Fruit fly (Drosophila melanogaster): ENCODE data around the gene MED10.

Gene MED10

dm6 chr3L:16228659-16229205 lies 3.2 kb upstream of the MED10 start, which contains the start of gene Tmx3 (continued):
- no peak for TF ChIP-seq CG12769 (tag; optimal IDR thresholded peaks at IDR 0.05)
- peak; percentile 88 for TF ChIP-seq CG11695 (GFP tag; IDR thresholded peaks at IDR 0.05)
- peak; percentile 88 for TF ChIP-seq CG10147 (GFP tag; optimal IDR thresholded peaks at IDR 0.05)
- no peak for TF ChIP-seq lov (optimal IDR thresholded peaks at IDR 0.05)
- peak; percentile 73; the same call in 1 of the 3 replicates for TF ChIP-seq lov (GFP tag; IDR thresholded peaks at IDR 0.05)
- peak; percentile 86 for TF ChIP-seq ase (GFP tag; IDR thresholded peaks at IDR 0.05)
- peak; percentile 3 for TF ChIP-seq Nf-YC (tag; optimal IDR thresholded peaks at IDR 0.05)
- peak; percentile 49 for TF ChIP-seq maf-S (GFP tag; optimal IDR thresholded peaks at IDR 0.05)
- TF ChIP-seq CG10431 (GFP tag; optimal IDR thresholded peaks at IDR 0.05) = peak; percentile 59
- peak; percentile 93 for TF ChIP-seq CG2712 (tag; optimal IDR thresholded peaks at IDR 0.05)
- TF ChIP-seq CG17612 (GFP tag; IDR thresholded peaks at IDR 0.05) = no peak; the same call in 1 of the 2 replicates
- peak; percentile 70; the same call in 1 of the 2 replicates for TF ChIP-seq CG43689 (GFP tag; IDR thresholded peaks at IDR 0.05)
- no peak for TF ChIP-seq CG8359 (GFP tag; optimal IDR thresholded peaks at IDR 0.05; ENCODE audit: borderline replicate concordance)
- TF ChIP-seq mld (GFP tag; IDR thresholded peaks at IDR 0.05; ENCODE audit: partially characterized antibody) = no peak
- TF ChIP-seq CG6813 (GFP tag; optimal IDR thresholded peaks at IDR 0.05) = peak; percentile 46
- TF ChIP-seq CG12236 (GFP tag; optimal IDR thresholded peaks at IDR 0.05) = no peak
- TF ChIP-seq dan (GFP tag; IDR thresholded peaks at IDR 0.05) = no peak
- peak; percentile 58 for TF ChIP-seq seq (GFP tag; IDR thresholded peaks at IDR 0.05)
- no peak for TF ChIP-seq cad (GFP tag; optimal IDR thresholded peaks at IDR 0.05)
- peak; percentile 95 for TF ChIP-seq Dbx (GFP tag; IDR thresholded peaks at IDR 0.05)
- peak; percentile 93 for TF ChIP-seq CG14710 (tag; optimal IDR thresholded peaks at IDR 0.05)
- no peak for TF ChIP-seq chinmo (GFP tag; IDR thresholded peaks at IDR 0.05; ENCODE audit: partially characterized antibody)
- TF ChIP-seq CG7928 (GFP tag; optimal IDR thresholded peaks at IDR 0.05) = peak; percentile 33
- peak; percentile 76 for TF ChIP-seq CG17361 (GFP tag; IDR thresholded peaks at IDR 0.05)
- peak; percentile 90 for TF ChIP-seq Abd-B (GFP tag; optimal IDR thresholded peaks at IDR 0.05)
- no peak for TF ChIP-seq gsb (GFP tag; IDR thresholded peaks at IDR 0.05)
- TF ChIP-seq sens-2 (GFP tag; IDR thresholded peaks at IDR 0.05) = peak; percentile 74
- TF ChIP-seq Jarid2 (GFP tag; optimal IDR thresholded peaks at IDR 0.05) = no peak
- TF ChIP-seq D19A (tag; optimal IDR thresholded peaks at IDR 0.05) = peak; percentile 89
- peak; percentile 86 for TF ChIP-seq CG14667 (GFP tag; IDR thresholded peaks at IDR 0.05)
- no peak for TF ChIP-seq hbn (GFP tag; IDR thresholded peaks at IDR 0.05; ENCODE audit: partially characterized antibody)
- no peak for TF ChIP-seq repo (GFP tag; optimal IDR thresholded peaks at IDR 0.05)
- TF ChIP-seq Xbp1 (GFP tag; optimal IDR thresholded peaks at IDR 0.05) = peak; percentile 93
- TF ChIP-seq B-H2 (GFP tag; optimal IDR thresholded peaks at IDR 0.05) = no peak
- peak; percentile 87 for TF ChIP-seq CG4820 (GFP tag; optimal IDR thresholded peaks at IDR 0.05)
- peak; percentile 76 for TF ChIP-seq CG30020 (tag; optimal IDR thresholded peaks at IDR 0.05)
- peak; percentile 94 for TF ChIP-seq tgo (GFP tag; IDR thresholded peaks at IDR 0.05)
- TF ChIP-seq croc (GFP tag; conservative IDR thresholded peaks at IDR 0.05) = peak; percentile 80
- peak; percentile 77 for TF ChIP-seq HHEX (GFP tag; optimal IDR thresholded peaks at IDR 0.05)
- peak; percentile 87 for TF ChIP-seq CG10654 (GFP tag; optimal IDR thresholded peaks at IDR 0.05)
- peak; percentile 96 for TF ChIP-seq slbo (GFP tag; IDR thresholded peaks at IDR 0.05)
- TF ChIP-seq CG2202 (tag; optimal IDR thresholded peaks at IDR 0.05) = peak; percentile 61
- no peak for TF ChIP-seq z (GFP tag; IDR thresholded peaks at IDR 0.05)
- peak; percentile 88 for TF ChIP-seq CG2120 (GFP tag; optimal IDR thresholded peaks at IDR 0.05)
- no peak for TF ChIP-seq Sry-β (GFP tag; optimal IDR thresholded peaks at IDR 0.05)
- peak; percentile 87 for TF ChIP-seq CG4424 (GFP tag; optimal IDR thresholded peaks at IDR 0.05)
- peak; percentile 42 for TF ChIP-seq CG15073 (GFP tag; optimal IDR thresholded peaks at IDR 0.05)
- peak; percentile 80 for TF ChIP-seq Fer2 (tag; optimal IDR thresholded peaks at IDR 0.05)
- no peak for TF ChIP-seq CG14860 (GFP tag; IDR thresholded peaks at IDR 0.05; ENCODE audit: partially characterized antibody)
- TF ChIP-seq jigr1 (GFP tag; IDR thresholded peaks at IDR 0.05) = peak; percentile 77
- no peak for TF ChIP-seq cg (GFP tag; optimal IDR thresholded peaks at IDR 0.05)

Measured in whole organism, embryonic.